Worm (Caenorhabditis elegans) whole organism, L1 larva: ENCODE measurements around the gene Y43F8C.16.
A peak's percentile ranks its signal among the peaks of the same experiment; 100 is the strongest.

Experiments used
- C04F5.9 ChIP-seq: sonication (generic microtip); optimal IDR thresholded peaks from 2 replicates; lab custom pipeline; 2016; ENCODE audit warnings: missing genetic modification characterization, missing compliant biosample characterization
- Y116A8C.19 ChIP-seq: sonication (generic microtip); optimal IDR thresholded peaks from 2 replicates; lab custom pipeline; 2016; ENCODE audit warnings: missing compliant biosample characterization, missing genetic modification characterization, borderline replicate concordance
- aha-1 ChIP-seq: fragments of 150-350 bp; optimal IDR thresholded peaks from 2 replicates; lab custom pipeline; 2014; ENCODE audit warnings: missing biosample characterization, missing genetic modification characterization
- blmp-1 ChIP-seq: fragments of 150-350 bp; optimal IDR thresholded peaks from 2 replicates; lab custom pipeline; 2014; ENCODE audit warnings: missing biosample characterization, missing genetic modification characterization
- ceh-8 ChIP-seq: fragments of 200-800 bp; sonication (Bioruptor generic); optimal IDR thresholded peaks from 2 replicates; lab custom pipeline; 2018; ENCODE audit warnings: mild to moderate bottlenecking, missing genetic modification characterization, moderate library complexity, missing compliant biosample characterization
- ceh-82 ChIP-seq, 3 experiments: fragments of 150-350 bp in 1 of 3; sonication (generic microtip) in 2 of 3; optimal IDR thresholded peaks; 2 replicates each; lab custom pipeline; 2014 to 2017; ENCODE audit warnings: missing biosample characterization in 3 of 3, missing genetic modification characterization in 3 of 3
- ceh-88 ChIP-seq: fragments of 200-800 bp; sonication (Bioruptor generic); IDR thresholded peaks from 2 replicates; pipeline ENCODE4 v1.3.6; 2022; ENCODE audit warnings: missing genetic modification characterization, missing compliant biosample characterization
- ceh-90 ChIP-seq: sonication (generic microtip); optimal IDR thresholded peaks from 2 replicates; lab custom pipeline; 2016; ENCODE audit warnings: missing genetic modification characterization, missing compliant biosample characterization
- ces-1 ChIP-seq: fragments of 150-350 bp; optimal IDR thresholded peaks from 2 replicates; lab custom pipeline; 2014; ENCODE audit warnings: missing biosample characterization, missing genetic modification reagents, missing genetic modification characterization
- dsc-1 ChIP-seq: sonication (generic microtip); optimal IDR thresholded peaks from 2 replicates; lab custom pipeline; 2016; ENCODE audit warnings: mild to moderate bottlenecking, missing genetic modification characterization, missing compliant biosample characterization
- efl-3 ChIP-seq: fragments of 200-800 bp; sonication (Bioruptor generic); optimal IDR thresholded peaks from 2 replicates; lab custom pipeline; 2018; ENCODE audit warnings: mild to moderate bottlenecking, missing genetic modification characterization, missing compliant biosample characterization
- egl-13 ChIP-seq: sonication (generic microtip); optimal IDR thresholded peaks from 2 replicates; lab custom pipeline; 2016; ENCODE audit warnings: missing genotype, missing genetic modification reagents, missing genetic modification characterization, missing compliant biosample characterization
- elt-2 ChIP-seq: sonication (generic microtip); optimal IDR thresholded peaks from 2 replicates; lab custom pipeline; 2016; ENCODE audit warnings: missing genetic modification characterization, mild to moderate bottlenecking, inconsistent platforms, missing compliant biosample characterization, missing genetic modification reagents
- fkh-10 ChIP-seq: sonication (generic microtip); optimal IDR thresholded peaks from 2 replicates; lab custom pipeline; 2017; ENCODE audit warnings: missing biosample characterization, missing genetic modification reagents, missing genetic modification characterization
- fkh-8 ChIP-seq: sonication (generic microtip); optimal IDR thresholded peaks from 2 replicates; lab custom pipeline; 2016; ENCODE audit warnings: mild to moderate bottlenecking, missing genetic modification characterization, missing compliant biosample characterization
- fos-1 ChIP-seq: fragments of 150-350 bp; optimal IDR thresholded peaks from 2 replicates; lab custom pipeline; 2014; ENCODE audit warnings: missing biosample characterization, missing genetic modification characterization
- grh-1 ChIP-seq: fragments of 200-800 bp; sonication (Bioruptor generic); IDR thresholded peaks from 2 replicates; pipeline ENCODE4 v1.3.6; 2022; ENCODE audit warnings: missing genetic modification reagents, missing genetic modification characterization, missing compliant biosample characterization
- hlh-4 ChIP-seq: sonication (generic microtip); optimal IDR thresholded peaks from 2 replicates; lab custom pipeline; 2016; ENCODE audit warnings: mild to moderate bottlenecking, missing genetic modification characterization, missing compliant biosample characterization
- hpl-2 ChIP-seq: fragments of 150-350 bp; optimal IDR thresholded peaks from 2 replicates; lab custom pipeline; 2014; ENCODE audit warnings: missing biosample characterization, missing genetic modification reagents, missing genetic modification characterization
- irx-1 ChIP-seq: sonication (generic microtip); optimal IDR thresholded peaks from 2 replicates; lab custom pipeline; 2016; ENCODE audit warnings: missing genetic modification characterization, missing compliant biosample characterization
- jun-1 ChIP-seq: fragments of 150-350 bp; optimal IDR thresholded peaks from 2 replicates; lab custom pipeline; 2014; ENCODE audit warnings: missing biosample characterization, missing genetic modification reagents, missing genetic modification characterization
- lin-14 ChIP-seq: fragments of 200-800 bp; sonication (Bioruptor generic); optimal IDR thresholded peaks from 2 replicates; lab custom pipeline; 2018; ENCODE audit warnings: mild to moderate bottlenecking, missing genetic modification characterization, moderate library complexity, missing compliant biosample characterization
- lin-35 ChIP-seq, 2 experiments: fragments of 150-350 bp; optimal IDR thresholded peaks; 2 replicates each; lab custom pipeline; 2014; ENCODE audit warnings: missing biosample characterization in 2 of 2, missing genetic modification characterization in 2 of 2, missing genetic modification reagents in 2 of 2
- lin-39 ChIP-seq: fragments of 150-350 bp; optimal IDR thresholded peaks from 2 replicates; lab custom pipeline; 2014; ENCODE audit warnings: missing biosample characterization, missing genetic modification reagents, missing genetic modification characterization
- lir-3 ChIP-seq: sonication (generic microtip); optimal IDR thresholded peaks from 2 replicates; lab custom pipeline; 2016; ENCODE audit warnings: mild to moderate bottlenecking, missing genetic modification characterization, moderate library complexity, missing compliant biosample characterization; ENCODE audit not compliant: poor library complexity
- mab-9 ChIP-seq: fragments of 200-800 bp; sonication (Bioruptor generic); IDR thresholded peaks from 2 replicates; pipeline ENCODE4 v1.3.6; 2022; ENCODE audit warnings: missing genetic modification reagents, missing genetic modification characterization, missing compliant biosample characterization
- mep-1 ChIP-seq: fragments of 150-350 bp; optimal IDR thresholded peaks from 2 replicates; lab custom pipeline; 2014; ENCODE audit warnings: missing biosample characterization, missing genetic modification characterization
- nhr-11 ChIP-seq: fragments of 150-350 bp; optimal IDR thresholded peaks from 2 replicates; lab custom pipeline; 2014; ENCODE audit warnings: missing biosample characterization, missing genetic modification characterization
- nhr-20 ChIP-seq: sonication (generic microtip); optimal IDR thresholded peaks from 2 replicates; lab custom pipeline; 2016; ENCODE audit warnings: mild to moderate bottlenecking, missing genetic modification characterization, missing compliant biosample characterization
- nhr-47 ChIP-seq: sonication (generic microtip); optimal IDR thresholded peaks from 2 replicates; lab custom pipeline; 2016; ENCODE audit warnings: mild to moderate bottlenecking, missing genetic modification characterization, moderate library complexity, missing compliant biosample characterization
- nhr-71 ChIP-seq: sonication (generic microtip); optimal IDR thresholded peaks from 2 replicates; lab custom pipeline; 2016; ENCODE audit warnings: mild to moderate bottlenecking, missing genetic modification characterization, moderate library complexity, missing compliant biosample characterization
- nhr-77 ChIP-seq: fragments of 150-350 bp; optimal IDR thresholded peaks from 2 replicates; lab custom pipeline; 2014; ENCODE audit warnings: missing biosample characterization, missing genetic modification characterization
- nhr-90 ChIP-seq: sonication (generic microtip); optimal IDR thresholded peaks from 2 replicates; lab custom pipeline; 2016; ENCODE audit warnings: mild to moderate bottlenecking, missing genetic modification characterization, missing compliant biosample characterization; ENCODE audit not compliant: poor library complexity
- pax-3 ChIP-seq: fragments of 200-800 bp; sonication (Bioruptor generic); optimal IDR thresholded peaks from 2 replicates; lab custom pipeline; 2018; ENCODE audit warnings: mild to moderate bottlenecking, missing genetic modification characterization, moderate library complexity, missing compliant biosample characterization
- pqm-1 ChIP-seq: sonication (generic microtip); optimal IDR thresholded peaks from 3 replicates; lab custom pipeline; 2017; ENCODE audit warnings: missing biosample characterization, missing genetic modification characterization
- rnt-1 ChIP-seq: sonication (generic microtip); optimal IDR thresholded peaks from 2 replicates; lab custom pipeline; 2016; ENCODE audit warnings: mild to moderate bottlenecking, missing genetic modification characterization, moderate library complexity, missing compliant biosample characterization
- snpc-4 ChIP-seq: fragments of 150-350 bp; optimal IDR thresholded peaks from 2 replicates; lab custom pipeline; 2014; ENCODE audit warnings: missing biosample characterization, missing genetic modification characterization
- snu-23 ChIP-seq: sonication (generic microtip); optimal IDR thresholded peaks from 2 replicates; lab custom pipeline; 2016; ENCODE audit warnings: missing genetic modification characterization, missing compliant biosample characterization
- sox-4 ChIP-seq: sonication (generic microtip); optimal IDR thresholded peaks from 2 replicates; lab custom pipeline; 2016; ENCODE audit warnings: missing genetic modification characterization, missing compliant biosample characterization
- swsn-7 ChIP-seq: sonication (generic microtip); optimal IDR thresholded peaks from 2 replicates; lab custom pipeline; 2016; ENCODE audit warnings: missing genetic modification characterization, missing compliant biosample characterization
- tlp-1 ChIP-seq: fragments of 150-350 bp; optimal IDR thresholded peaks from 2 replicates; lab custom pipeline; 2014; ENCODE audit warnings: missing biosample characterization, missing genetic modification characterization
- unc-130 ChIP-seq: fragments of 150-350 bp; optimal IDR thresholded peaks from 2 replicates; lab custom pipeline; 2017; ENCODE audit warnings: missing biosample characterization, missing genetic modification characterization, inconsistent platforms
- unc-30 ChIP-seq: sonication (generic microtip); optimal IDR thresholded peaks from 2 replicates; lab custom pipeline; 2017; ENCODE audit warnings: missing biosample characterization, missing genetic modification characterization
- unc-62 ChIP-seq: fragments of 150-350 bp; optimal IDR thresholded peaks from 2 replicates; lab custom pipeline; 2014; ENCODE audit warnings: missing biosample characterization, missing genetic modification reagents, missing genetic modification characterization
- unc-98 ChIP-seq: fragments of 200-800 bp; sonication (Bioruptor generic); IDR thresholded peaks from 2 replicates; pipeline ENCODE4 v1.3.6; 2022; ENCODE audit warnings: missing genetic modification characterization, missing compliant biosample characterization
- vab-15 ChIP-seq: sonication (generic microtip); optimal IDR thresholded peaks from 2 replicates; lab custom pipeline; 2017; ENCODE audit warnings: missing genotype, mild to moderate bottlenecking, missing genetic modification characterization, missing compliant biosample characterization

Gene Y43F8C.16

ce11 chrV:19670866-19671265, 44.5 kb downstream of the Y43F8C.16 start:
- TF ChIP-seq rnt-1 (tag; lab: Kevin White, UChicago) (no peak), snpc-4 (tag; lab: Kevin White, UChicago) (no peak), jun-1 (tag; lab: Kevin White, UChicago) (no peak), irx-1 (tag; lab: Kevin White, UChicago) (no peak), unc-130 (tag; lab: Kevin White, UChicago) (no peak), sox-4 (tag; lab: Kevin White, UChicago) (no peak), unc-62 (no peak)
- TF ChIP-seq, all 84 proteins: peak for 0

- TF ChIP-seq C04F5.9 (tag; lab: Kevin White, UChicago) (no peak), mab-9 (GFP tag; lab: Robert Waterston, UW) (no peak), unc-30 (tag; lab: Kevin White, UChicago) (no peak), unc-98 (no peak), mep-1 (no peak), hpl-2 (GFP tag; lab: Kevin White, UChicago) (no peak), ceh-82 (tag; optimal IDR thresholded peaks at IDR 0.05; lab: Kevin White, UChicago) (no peak), efl-3 (no peak), nhr-11 (tag; lab: Kevin White, UChicago) (no peak), ceh-90 (tag; lab: Kevin White, UChicago) (no peak), grh-1 (no peak), tlp-1 (tag; lab: Kevin White, UChicago) (no peak), pqm-1 (no peak)
Measured at ce11 chrV:19669959-19670358, 45.4 kb downstream of the Y43F8C.16 start, which contains the start of gene Y43F8C.11. Gene Y43F8C.11, plus strand, starts transcription at chrV:19670259.

- TF ChIP-seq nhr-71 (tag; lab: Kevin White, UChicago), result peak; percentile 63
- no peak for TF ChIP-seq nhr-90 (tag; lab: Kevin White, UChicago)
- no peak for TF ChIP-seq rnt-1 (tag; lab: Kevin White, UChicago)
- TF ChIP-seq nhr-47, result peak; percentile 44
- peak; percentile 91 for TF ChIP-seq fkh-8 (tag; lab: Kevin White, UChicago)
- TF ChIP-seq lin-35 (GFP tag; optimal IDR thresholded peaks at IDR 0.05; lab: Kevin White, UChicago), result no peak
- TF ChIP-seq dsc-1 (tag; lab: Kevin White, UChicago), result peak; percentile 47
- TF ChIP-seq pax-3 (tag; lab: Kevin White, UChicago), result peak; percentile 5
Measured at ce11 chrV:19668213-19668612, 47.1 kb downstream of the Y43F8C.16 start.

ce11 chrV:19667716-19668115, 47.6 kb downstream of the Y43F8C.16 start:
- TF ChIP-seq nhr-20 (tag; lab: Kevin White, UChicago) (no peak), lir-3 (no peak), grh-1 (no peak)

- TF ChIP-seq snu-23 (GFP tag; lab: Kevin White, UChicago), result peak; percentile 36
- no peak for TF ChIP-seq egl-13
- peak; percentile 48 for TF ChIP-seq nhr-90 (tag; lab: Kevin White, UChicago)
- TF ChIP-seq hlh-4, result no peak
- no peak for TF ChIP-seq Y116A8C.19 (tag; lab: Kevin White, UChicago)
- no peak for TF ChIP-seq ceh-88 (GFP tag; lab: Robert Waterston, UW)
- peak; percentile 82 for TF ChIP-seq lin-14 (GFP tag; lab: Kevin White, UChicago)
- no peak for TF ChIP-seq aha-1 (tag; lab: Kevin White, UChicago)
- no peak for TF ChIP-seq fkh-10
- peak; percentile 32 for TF ChIP-seq blmp-1
- no peak for TF ChIP-seq efl-3
- no peak for TF ChIP-seq tlp-1 (tag; lab: Kevin White, UChicago)
- no peak for TF ChIP-seq lin-39 (tag; lab: Kevin White, UChicago)
- 0 out of 2 replicates have a peak, but pooled peaks have one; percentile 18 for TF ChIP-seq grh-1
- no peak for TF ChIP-seq ces-1
- TF ChIP-seq ceh-8 (GFP tag; lab: Kevin White, UChicago), result no peak
- peak in 1 of 3 experiments; percentile 45 for TF ChIP-seq ceh-82 (tag; optimal IDR thresholded peaks at IDR 0.05; lab: Kevin White, UChicago)
- TF ChIP-seq nhr-11 (tag; lab: Kevin White, UChicago), result peak; percentile 11
- no peak for TF ChIP-seq nhr-77
- TF ChIP-seq fos-1 (tag; lab: Kevin White, UChicago), result no peak
- peak; percentile 33 for TF ChIP-seq vab-15 (tag; lab: Kevin White, UChicago)
- TF ChIP-seq swsn-7 (tag; lab: Kevin White, UChicago), result peak; percentile 15
- no peak for TF ChIP-seq elt-2 (tag; lab: Kevin White, UChicago)
Measured at ce11 chrV:19666308-19666707, 49.0 kb downstream of the Y43F8C.16 start.
